Fruit fly (Drosophila melanogaster) whole organism, embryonic: ENCODE data around the gene Ac13E.
A peak's percentile ranks its signal among the peaks of the same experiment; 100 is the strongest.

ENCODE experiments used
- ATbp ChIP-seq: fragments of 200-800 bp; sonication (Bioruptor generic); optimal IDR thresholded peaks from 2 replicates; lab custom pipeline; 2017; ENCODE audit warnings: missing biosample characterization, mild to moderate bottlenecking, missing genetic modification characterization, missing genetic modification reagents
- Bdp1 ChIP-seq: fragments of 200-800 bp; sonication (Bioruptor generic); optimal IDR thresholded peaks from 3 replicates; lab custom pipeline; 2016; ENCODE audit warnings: missing biosample characterization, missing genetic modification characterization
- Blimp-1 ChIP-seq: fragments of 200-800 bp; sonication (Bioruptor generic); optimal IDR thresholded peaks from 3 replicates; lab custom pipeline; 2018; ENCODE audit warnings: missing biosample characterization, missing genetic modification characterization, mild to moderate bottlenecking, moderate library complexity, missing genetic modification reagents
- CG10543 ChIP-seq: fragments of 200-800 bp; sonication (Bioruptor generic); optimal IDR thresholded peaks from 3 replicates; lab custom pipeline; 2017; ENCODE audit warnings: missing biosample characterization, mild to moderate bottlenecking, missing genetic modification characterization, moderate library complexity
- CG13775 ChIP-seq: fragments of 200-800 bp; sonication (Bioruptor generic); optimal IDR thresholded peaks from 3 replicates; lab custom pipeline; 2017; ENCODE audit warnings: missing biosample characterization, mild to moderate bottlenecking, missing genetic modification characterization
- CG15696 ChIP-seq: fragments of 200-800 bp; sonication (Bioruptor generic); optimal IDR thresholded peaks from 2 replicates; lab custom pipeline; 2019; ENCODE audit warnings: missing biosample characterization, mild to moderate bottlenecking, missing genetic modification characterization, moderate library complexity
- CG17359 ChIP-seq: fragments of 200-800 bp; sonication (Bioruptor generic); optimal IDR thresholded peaks from 3 replicates; lab custom pipeline; 2018; ENCODE audit warnings: missing biosample characterization, mild to moderate bottlenecking, missing genetic modification characterization, moderate library complexity
- CG17912 ChIP-seq: fragments of 200-800 bp; sonication (Bioruptor generic); optimal IDR thresholded peaks from 2 replicates; lab custom pipeline; 2018; ENCODE audit warnings: missing biosample characterization, mild to moderate bottlenecking, missing genetic modification characterization
- CG18599 ChIP-seq: fragments of 200-800 bp; sonication (Bioruptor generic); optimal IDR thresholded peaks from 3 replicates; lab custom pipeline; 2017; ENCODE audit warnings: missing biosample characterization, missing genetic modification characterization, mild to moderate bottlenecking, moderate library complexity, missing genetic modification reagents
- CG2199 ChIP-seq: fragments of 200-800 bp; sonication (Bioruptor generic); IDR thresholded peaks from 3 replicates; pipeline ENCODE4 v1.3.6; 2022; ENCODE audit warnings: missing biosample characterization, missing genetic modification characterization
- CG30403 ChIP-seq: fragments of 200-800 bp; sonication (Bioruptor generic); optimal IDR thresholded peaks from 3 replicates; lab custom pipeline; 2016; ENCODE audit warnings: missing biosample characterization, missing genetic modification characterization
- CG3065 ChIP-seq: fragments of 200-800 bp; sonication (Bioruptor generic); optimal IDR thresholded peaks from 2 replicates; lab custom pipeline; 2016; ENCODE audit warnings: missing biosample characterization, missing genetic modification characterization
- CG31365 ChIP-seq: fragments of 200-800 bp; sonication (Bioruptor generic); optimal IDR thresholded peaks from 2 replicates; lab custom pipeline; 2018; ENCODE audit warnings: missing biosample characterization, mild to moderate bottlenecking, missing genetic modification characterization
- CG3838 ChIP-seq: fragments of 200-800 bp; sonication (Bioruptor generic); optimal IDR thresholded peaks from 3 replicates; lab custom pipeline; 2016; ENCODE audit warnings: missing biosample characterization, missing genetic modification characterization
- CG42726 ChIP-seq: fragments of 200-800 bp; sonication (Bioruptor generic); IDR thresholded peaks from 2 replicates; pipeline ENCODE4 v1.3.6; 2022; ENCODE audit warnings: missing biosample characterization, missing genetic modification characterization; ENCODE audit not compliant: partially characterized antibody
- CG4617 ChIP-seq: fragments of 200-800 bp; sonication (Bioruptor generic); optimal IDR thresholded peaks from 3 replicates; lab custom pipeline; 2016; ENCODE audit warnings: missing biosample characterization, missing genetic modification characterization, borderline replicate concordance
- CG6813 ChIP-seq: fragments of 200-800 bp; sonication (Bioruptor generic); optimal IDR thresholded peaks from 2 replicates; lab custom pipeline; 2017; ENCODE audit warnings: missing biosample characterization, missing genetic modification characterization, mild to moderate bottlenecking, moderate library complexity, missing genetic modification reagents
- CG7745 ChIP-seq: fragments of 200-800 bp; sonication (Bioruptor generic); optimal IDR thresholded peaks from 2 replicates; lab custom pipeline; 2018; ENCODE audit warnings: missing biosample characterization, mild to moderate bottlenecking, missing genetic modification characterization, moderate library complexity
- CG8281 ChIP-seq: fragments of 200-800 bp; sonication (Bioruptor generic); optimal IDR thresholded peaks from 2 replicates; lab custom pipeline; 2018; ENCODE audit warnings: missing biosample characterization, mild to moderate bottlenecking, missing genetic modification characterization, moderate library complexity
- CG8290 ChIP-seq, 3 experiments: fragments of 200-800 bp; sonication (Bioruptor generic); optimal IDR thresholded peaks; 2 replicates each; lab custom pipeline; 2016 to 2019; ENCODE audit warnings: missing biosample characterization in 3 of 3, missing genetic modification characterization in 3 of 3, mild to moderate bottlenecking in 2 of 3, moderate library complexity in 1 of 3
- CG9876 ChIP-seq: fragments of 200-800 bp; sonication (Bioruptor generic); optimal IDR thresholded peaks from 2 replicates; lab custom pipeline; 2016; ENCODE audit warnings: missing biosample characterization, missing genetic modification characterization
- CHES-1-like ChIP-seq: fragments of 200-800 bp; sonication (Bioruptor generic); optimal IDR thresholded peaks from 2 replicates; lab custom pipeline; 2016; ENCODE audit warnings: missing biosample characterization, missing genetic modification characterization
- Dbx ChIP-seq: fragments of 200-800 bp; sonication (Bioruptor generic); IDR thresholded peaks from 3 replicates; pipeline ENCODE4 v1.3.6; 2022; ENCODE audit warnings: missing biosample characterization, missing genetic modification characterization
- Deaf1 ChIP-seq: fragments of 200-800 bp; optimal IDR thresholded peaks from 3 replicates; lab custom pipeline; 2019; ENCODE audit warnings: missing biosample characterization, mild to moderate bottlenecking, missing genetic modification characterization, moderate library complexity
- E2f1 ChIP-seq: fragments of 200-800 bp; sonication (Bioruptor generic); IDR thresholded peaks from 2 replicates; pipeline ENCODE4 v1.3.6; 2022; ENCODE audit warnings: missing biosample characterization, missing genetic modification characterization
- Fer2 ChIP-seq: fragments of 200-800 bp; sonication (Bioruptor generic); optimal IDR thresholded peaks from 2 replicates; lab custom pipeline; 2018; ENCODE audit warnings: missing biosample characterization, mild to moderate bottlenecking, missing genetic modification characterization, moderate library complexity
- GATAe ChIP-seq: fragments of 200-800 bp; sonication (Bioruptor generic); conservative IDR thresholded peaks from 2 replicates; pipeline ENCODE4 v1.3.6; 2022; ENCODE audit warnings: missing biosample characterization, missing genetic modification characterization
- H2.0 ChIP-seq: fragments of 200-800 bp; sonication (Bioruptor generic); IDR thresholded peaks from 2 replicates; pipeline ENCODE4 v1.3.6; 2022; ENCODE audit warnings: missing biosample characterization, missing genetic modification characterization
- HLH3B ChIP-seq: fragments of 200-800 bp; sonication (Bioruptor generic); IDR thresholded peaks from 2 replicates; pipeline ENCODE4 v1.3.6; 2022; ENCODE audit warnings: missing biosample characterization, missing genetic modification characterization
- MTF-1 ChIP-seq: fragments of 200-800 bp; sonication (Bioruptor generic); optimal IDR thresholded peaks from 2 replicates; lab custom pipeline; 2018; ENCODE audit warnings: missing biosample characterization, mild to moderate bottlenecking, missing genetic modification characterization, borderline replicate concordance
- Sry-δ ChIP-seq: fragments of 200-800 bp; sonication (Bioruptor generic); optimal IDR thresholded peaks from 2 replicates; lab custom pipeline; 2016; ENCODE audit warnings: missing biosample characterization, missing genetic modification characterization
- Xbp1 ChIP-seq: fragments of 200-800 bp; sonication (Bioruptor generic); optimal IDR thresholded peaks from 3 replicates; lab custom pipeline; 2016; ENCODE audit warnings: missing biosample characterization, mild to moderate bottlenecking, missing genetic modification characterization
- Xrp1 ChIP-seq: fragments of 200-800 bp; sonication (Bioruptor generic); IDR thresholded peaks from 2 replicates; pipeline ENCODE4 v1.3.6; 2022; ENCODE audit warnings: missing biosample characterization, missing genetic modification characterization
- chinmo ChIP-seq: fragments of 200-800 bp; sonication (Bioruptor generic); IDR thresholded peaks from 4 replicates; pipeline ENCODE4 v1.3.6; 2022; ENCODE audit warnings: missing biosample characterization, missing genetic modification characterization; ENCODE audit not compliant: partially characterized antibody
- chm ChIP-seq: fragments of 200-800 bp; sonication (Bioruptor generic); IDR thresholded peaks from 2 replicates; pipeline ENCODE4 v1.3.6; 2022; ENCODE audit warnings: missing biosample characterization, missing genetic modification characterization
- crol ChIP-seq: fragments of 200-800 bp; sonication (Bioruptor generic); IDR thresholded peaks from 2 replicates; pipeline ENCODE4 v1.3.6; 2022; ENCODE audit warnings: missing biosample characterization, missing genetic modification characterization
- dmrt99B ChIP-seq: fragments of 200-800 bp; sonication (Bioruptor generic); optimal IDR thresholded peaks from 2 replicates; lab custom pipeline; 2018; ENCODE audit warnings: missing biosample characterization, mild to moderate bottlenecking, missing genetic modification characterization, moderate library complexity
- gem ChIP-seq: fragments of 200-800 bp; sonication (Bioruptor generic); optimal IDR thresholded peaks from 2 replicates; lab custom pipeline; 2019; ENCODE audit warnings: missing biosample characterization, mild to moderate bottlenecking, missing genetic modification characterization, moderate library complexity
- jigr1 ChIP-seq: fragments of 200-800 bp; sonication (Bioruptor generic); IDR thresholded peaks from 3 replicates; pipeline ENCODE4 v1.3.6; 2022; ENCODE audit warnings: missing biosample characterization, missing genetic modification characterization
- knrl ChIP-seq: fragments of 200-800 bp; sonication (Bioruptor generic); IDR thresholded peaks from 3 replicates; pipeline ENCODE4 v1.3.6; 2022; ENCODE audit warnings: missing biosample characterization, missing genetic modification characterization; ENCODE audit not compliant: partially characterized antibody
- mirr ChIP-seq: fragments of 200-800 bp; sonication (Bioruptor generic); optimal IDR thresholded peaks from 3 replicates; lab custom pipeline; 2018; ENCODE audit warnings: missing biosample characterization, mild to moderate bottlenecking, missing genetic modification characterization
- pnt ChIP-seq: fragments of 200-800 bp; sonication (Bioruptor generic); optimal IDR thresholded peaks from 3 replicates; lab custom pipeline; 2016; ENCODE audit warnings: missing biosample characterization, missing genetic modification characterization
- pum ChIP-seq: fragments of 200-800 bp; sonication (Bioruptor generic); optimal IDR thresholded peaks from 2 replicates; lab custom pipeline; 2016; ENCODE audit warnings: missing biosample characterization, missing genetic modification characterization
- sqz ChIP-seq: fragments of 200-800 bp; sonication (Bioruptor generic); optimal IDR thresholded peaks from 3 replicates; lab custom pipeline; 2018; ENCODE audit warnings: missing biosample characterization, mild to moderate bottlenecking, missing genetic modification characterization
- sug ChIP-seq: fragments of 200-800 bp; optimal IDR thresholded peaks from 2 replicates; lab custom pipeline; 2019; ENCODE audit warnings: missing biosample characterization, mild to moderate bottlenecking, missing genetic modification characterization, moderate library complexity
- twi ChIP-seq: fragments of 200-800 bp; optimal IDR thresholded peaks from 2 replicates; lab custom pipeline; 2019; ENCODE audit warnings: missing biosample characterization, mild to moderate bottlenecking, missing genetic modification characterization, moderate library complexity
- tx ChIP-seq: fragments of 200-800 bp; sonication (Bioruptor generic); optimal IDR thresholded peaks from 2 replicates; lab custom pipeline; 2016; ENCODE audit warnings: missing biosample characterization, missing genetic modification characterization

The Ac13E gene

DNA sequence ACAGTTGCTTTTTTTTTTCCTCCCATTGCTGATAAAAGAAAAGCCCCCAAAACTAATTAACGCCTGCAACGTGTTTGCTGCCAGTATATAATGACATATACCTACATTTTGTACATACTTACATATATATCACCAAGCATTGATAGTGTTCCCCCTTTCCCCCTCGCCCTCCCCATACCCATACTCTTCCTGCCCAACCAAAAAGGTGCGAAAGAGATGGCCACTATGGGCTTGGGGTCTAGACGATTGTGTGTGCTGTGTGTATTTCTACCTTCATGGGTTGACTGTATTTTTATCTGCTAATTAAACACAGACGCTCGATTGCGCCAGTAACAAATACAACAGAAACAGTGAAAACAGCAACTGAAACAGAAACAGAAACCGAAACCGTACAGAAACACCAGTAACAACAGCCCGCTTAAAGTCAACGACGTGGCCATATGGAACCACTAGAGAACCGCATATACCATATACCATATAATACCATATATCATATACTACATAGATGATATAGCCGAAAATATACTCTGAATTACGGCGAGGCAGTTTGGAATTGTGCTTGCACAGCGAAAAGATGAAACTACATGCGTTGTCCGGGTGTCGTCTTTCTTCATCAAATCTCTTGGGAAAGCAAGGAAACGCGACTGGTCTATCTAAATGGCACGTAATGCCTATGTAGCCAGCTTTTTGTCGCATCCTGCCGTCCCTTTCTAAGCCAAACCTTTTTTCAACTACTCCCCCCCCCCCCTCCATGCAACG is 57.2 kb downstream of the Ac13E start (continued):
- peak; percentile 42 for TF ChIP-seq mirr (GFP tag; lab: Kevin White, UChicago)
- no peak for TF ChIP-seq CG4617 (GFP tag; lab: Kevin White, UChicago)
- TF ChIP-seq CG31365 (tag; lab: Kevin White, UChicago) = no peak
- TF ChIP-seq CG15696 (tag; lab: Kevin White, UChicago) = no peak
- TF ChIP-seq CG10543 (GFP tag; lab: Kevin White, UChicago) = peak; percentile 54
- no peak for TF ChIP-seq knrl (GFP tag; lab: Robert Waterston, UW)
- TF ChIP-seq gem (tag; lab: Kevin White, UChicago) = no peak
- no peak for TF ChIP-seq CG17359 (tag; lab: Kevin White, UChicago)
- no peak for TF ChIP-seq Xbp1 (GFP tag; lab: Kevin White, UChicago)
- no peak for TF ChIP-seq pum
- no peak for TF ChIP-seq Sry-δ
- TF ChIP-seq Blimp-1 (GFP tag; lab: Kevin White, UChicago) = no peak
- TF ChIP-seq CG18599 = peak; percentile 13
- no peak for TF ChIP-seq CG17912
- no peak for TF ChIP-seq CG8281
- TF ChIP-seq MTF-1 (GFP tag; lab: Kevin White, UChicago) = no peak
- no peak for TF ChIP-seq CG3065
- no peak for TF ChIP-seq Dbx (GFP tag; lab: Robert Waterston, UW)
- TF ChIP-seq chinmo = 0 out of 4 replicates have a peak, but pooled peaks have one; percentile 49
- no peak for TF ChIP-seq CG42726 (GFP tag; lab: Robert Waterston, UW)
- peak; percentile 55; the same call in 1 of the 2 replicates for TF ChIP-seq GATAe (GFP tag; lab: Robert Waterston, UW)
- TF ChIP-seq Fer2 (tag; lab: Kevin White, UChicago) = no peak
- TF ChIP-seq CG3838 (GFP tag; lab: Kevin White, UChicago) = no peak
- TF ChIP-seq jigr1 = no peak
- no peak for TF ChIP-seq CG9876 (GFP tag; lab: Kevin White, UChicago)
- peak; percentile 87 for TF ChIP-seq crol (GFP tag; lab: Robert Waterston, UW)
- TF ChIP-seq CG30403 (GFP tag; lab: Kevin White, UChicago) = no peak
- TF ChIP-seq HLH3B = no peak
- no peak for TF ChIP-seq Bdp1 (GFP tag; lab: Kevin White, UChicago)
- no peak for TF ChIP-seq CG8290 (GFP tag; optimal IDR thresholded peaks at IDR 0.05; lab: Kevin White, UChicago)
- peak in 1 of 2 experiments; percentile 15 for TF ChIP-seq CG8290 (tag; optimal IDR thresholded peaks at IDR 0.05; lab: Kevin White, UChicago)
- TF ChIP-seq E2f1 (GFP tag; lab: Robert Waterston, UW) = no peak
- peak; percentile 17 for TF ChIP-seq CG7745 (tag; lab: Kevin White, UChicago)
- TF ChIP-seq sug = peak; percentile 44

dm6 chrX:15495600-15496379 is 58.3 kb downstream of the Ac13E start:
- TF ChIP-seq ATbp = peak; percentile 36
- peak; percentile 20 for TF ChIP-seq CG17359 (tag; lab: Kevin White, UChicago)
- no peak for TF ChIP-seq CG15696 (tag; lab: Kevin White, UChicago)
- TF ChIP-seq gem (tag; lab: Kevin White, UChicago) = peak; percentile 7
- TF ChIP-seq tx (GFP tag; lab: Kevin White, UChicago) = no peak
- TF ChIP-seq chm (GFP tag; lab: Robert Waterston, UW) = peak; percentile 27; the same call in 1 of the 2 replicates
- no peak for TF ChIP-seq twi (tag; lab: Kevin White, UChicago)
- TF ChIP-seq H2.0 (GFP tag; lab: Robert Waterston, UW) = no peak
- TF ChIP-seq Xrp1 (GFP tag; lab: Robert Waterston, UW) = no peak
- TF ChIP-seq CG6813 (GFP tag; lab: Kevin White, UChicago) = peak; percentile 4
- peak; percentile 97 for TF ChIP-seq CG2199 (GFP tag; lab: Robert Waterston, UW)
- TF ChIP-seq dmrt99B = no peak
- no peak for TF ChIP-seq pnt (GFP tag; lab: Kevin White, UChicago)
- TF ChIP-seq CHES-1-like (GFP tag; lab: Kevin White, UChicago) = no peak
- TF ChIP-seq CG13775 (GFP tag; lab: Kevin White, UChicago) = no peak
- TF ChIP-seq Deaf1 (tag; lab: Kevin White, UChicago) = peak; percentile 76
- peak; percentile 4 for TF ChIP-seq sqz (GFP tag; lab: Kevin White, UChicago)
